Fruit fly (Drosophila melanogaster): Measurements from ENCODE around the gene ago.

- TF ChIP-seq bab1 (GFP tag; optimal IDR thresholded peaks at IDR 0.05): peak; percentile 14
- TF ChIP-seq ovo (GFP tag; optimal IDR thresholded peaks at IDR 0.05): no peak
- TF ChIP-seq CG33017 (tag; optimal IDR thresholded peaks at IDR 0.05): no peak
- no peak for TF ChIP-seq kay (GFP tag; ENCODE audit: borderline replicate concordance)
- TF ChIP-seq pad (GFP tag; optimal IDR thresholded peaks at IDR 0.05): no peak
- TF ChIP-seq tj (GFP tag; optimal IDR thresholded peaks at IDR 0.05): peak; percentile 38
- no peak for TF ChIP-seq Clk (GFP tag; optimal IDR thresholded peaks at IDR 0.05)
- no peak for TF ChIP-seq CG11617 (GFP tag; optimal IDR thresholded peaks at IDR 0.05)
- no peak for TF ChIP-seq CG7045 (GFP tag; optimal IDR thresholded peaks at IDR 0.05)
- no peak for TF ChIP-seq cic (GFP tag; optimal IDR thresholded peaks at IDR 0.05)
These were observed 32.7 kb upstream of the ago start, which contains the start of gene TfIIEbeta for dm6 chr3L:4286784-4287183.
